Fruit fly (Drosophila melanogaster) whole organism, embryonic: ENCODE results near the gene GXIVsPLA2.

ENCODE experiments used
- Ada2b ChIP-seq: fragments of 200-800 bp; sonication (Bioruptor generic); IDR thresholded peaks from 2 replicates; pipeline ENCODE4 v1.3.6; 2022; ENCODE audit warnings: missing biosample characterization, missing genetic modification characterization
- Aef1 ChIP-seq: fragments of 200-800 bp; sonication (Bioruptor generic); IDR thresholded peaks from 3 replicates; pipeline ENCODE4 v1.3.6; 2022; ENCODE audit warnings: missing biosample characterization, missing genetic modification characterization
- CG1024 ChIP-seq: fragments of 200-800 bp; sonication (Bioruptor generic); IDR thresholded peaks from 2 replicates; pipeline ENCODE4 v1.3.6; 2022; ENCODE audit warnings: missing biosample characterization, missing genetic modification characterization
- CG10959 ChIP-seq: fragments of 200-800 bp; sonication (Bioruptor generic); IDR thresholded peaks from 2 replicates; pipeline ENCODE4 v1.3.6; 2022; ENCODE audit warnings: missing biosample characterization, missing genetic modification characterization
- CG10979 ChIP-seq: fragments of 200-800 bp; sonication (Bioruptor generic); optimal IDR thresholded peaks from 2 replicates; lab custom pipeline; 2018; ENCODE audit warnings: missing biosample characterization, mild to moderate bottlenecking, missing genetic modification characterization, moderate library complexity
- CG11696 ChIP-seq: fragments of 200-800 bp; sonication (Bioruptor generic); IDR thresholded peaks from 2 replicates; pipeline ENCODE4 v1.3.6; 2022; ENCODE audit warnings: missing biosample characterization, missing genetic modification characterization
- CG12104 ChIP-seq: fragments of 200-800 bp; sonication (Bioruptor generic); optimal IDR thresholded peaks from 3 replicates; lab custom pipeline; 2016; ENCODE audit warnings: missing biosample characterization, missing genetic modification characterization
- CG12219 ChIP-seq: fragments of 200-800 bp; sonication (Bioruptor generic); optimal IDR thresholded peaks from 3 replicates; lab custom pipeline; 2018; ENCODE audit warnings: missing biosample characterization, mild to moderate bottlenecking, missing genetic modification characterization
- CG12236 ChIP-seq: fragments of 200-800 bp; sonication (Bioruptor generic); optimal IDR thresholded peaks from 2 replicates; lab custom pipeline; 2016; ENCODE audit warnings: missing biosample characterization, missing genetic modification characterization
- CG1529 ChIP-seq: fragments of 200-800 bp; sonication (Bioruptor generic); optimal IDR thresholded peaks from 3 replicates; lab custom pipeline; 2018; ENCODE audit warnings: missing biosample characterization, missing genetic modification characterization
- CG15514 ChIP-seq: fragments of 200-800 bp; sonication (Bioruptor generic); optimal IDR thresholded peaks from 3 replicates; lab custom pipeline; 2017; ENCODE audit warnings: missing biosample characterization, missing genetic modification characterization, mild to moderate bottlenecking, moderate library complexity, missing genetic modification reagents
- CG16815 ChIP-seq: fragments of 200-800 bp; sonication (Bioruptor generic); optimal IDR thresholded peaks from 3 replicates; lab custom pipeline; 2017; ENCODE audit warnings: missing biosample characterization, mild to moderate bottlenecking, missing genetic modification characterization
- CG17802 ChIP-seq: fragments of 200-800 bp; sonication (Bioruptor generic); optimal IDR thresholded peaks from 2 replicates; lab custom pipeline; 2018; ENCODE audit warnings: missing biosample characterization, mild to moderate bottlenecking, missing genetic modification characterization, moderate library complexity
- CG2199 ChIP-seq: fragments of 200-800 bp; sonication (Bioruptor generic); IDR thresholded peaks from 3 replicates; pipeline ENCODE4 v1.3.6; 2022; ENCODE audit warnings: missing biosample characterization, missing genetic modification characterization
- CG30020 ChIP-seq: fragments of 200-800 bp; optimal IDR thresholded peaks from 2 replicates; lab custom pipeline; 2019; ENCODE audit warnings: missing biosample characterization, mild to moderate bottlenecking, missing genetic modification characterization, moderate library complexity
- CG3065 ChIP-seq: fragments of 200-800 bp; sonication (Bioruptor generic); optimal IDR thresholded peaks from 2 replicates; lab custom pipeline; 2016; ENCODE audit warnings: missing biosample characterization, missing genetic modification characterization
- CG31365 ChIP-seq: fragments of 200-800 bp; sonication (Bioruptor generic); optimal IDR thresholded peaks from 2 replicates; lab custom pipeline; 2018; ENCODE audit warnings: missing biosample characterization, mild to moderate bottlenecking, missing genetic modification characterization
- CG3281 ChIP-seq: fragments of 200-800 bp; sonication (Bioruptor generic); optimal IDR thresholded peaks from 3 replicates; lab custom pipeline; 2017; ENCODE audit warnings: missing biosample characterization, mild to moderate bottlenecking, missing genetic modification characterization
- CG3995 ChIP-seq: fragments of 200-800 bp; sonication (Bioruptor generic); optimal IDR thresholded peaks from 3 replicates; lab custom pipeline; 2016; ENCODE audit warnings: missing biosample characterization, missing genetic modification characterization
- CG4282 ChIP-seq: fragments of 200-800 bp; sonication (Bioruptor generic); optimal IDR thresholded peaks from 2 replicates; lab custom pipeline; 2016; ENCODE audit warnings: missing biosample characterization, missing genetic modification characterization
- CG4328 ChIP-seq: fragments of 200-800 bp; sonication (Bioruptor generic); optimal IDR thresholded peaks from 3 replicates; lab custom pipeline; 2017; ENCODE audit warnings: missing biosample characterization, missing genetic modification reagents, missing genetic modification characterization
- CG4820 ChIP-seq: fragments of 200-800 bp; sonication (Bioruptor generic); optimal IDR thresholded peaks from 3 replicates; lab custom pipeline; 2016; ENCODE audit warnings: missing biosample characterization, missing genetic modification characterization
- CG7839 ChIP-seq: fragments of 200-800 bp; sonication (Bioruptor generic); optimal IDR thresholded peaks from 3 replicates; lab custom pipeline; 2018; ENCODE audit warnings: missing biosample characterization, mild to moderate bottlenecking, missing genetic modification characterization, moderate library complexity
- CG7987 ChIP-seq: fragments of 200-800 bp; sonication (Bioruptor generic); optimal IDR thresholded peaks from 2 replicates; lab custom pipeline; 2018; ENCODE audit warnings: missing biosample characterization, mild to moderate bottlenecking, missing genetic modification characterization, moderate library complexity
- CG9932 ChIP-seq: fragments of 200-800 bp; sonication (Bioruptor generic); IDR thresholded peaks from 2 replicates; pipeline ENCODE4 v1.3.6; 2022; ENCODE audit warnings: missing biosample characterization, missing genetic modification characterization
- CkIIα-i1 ChIP-seq: fragments of 200-800 bp; sonication (Bioruptor generic); IDR thresholded peaks from 2 replicates; pipeline ENCODE4 v1.3.6; 2022; ENCODE audit warnings: missing biosample characterization, missing genetic modification characterization
- Doc2 ChIP-seq: fragments of 200-800 bp; sonication (Bioruptor generic); IDR thresholded peaks from 2 replicates; pipeline ENCODE4 v1.3.6; 2022; ENCODE audit warnings: missing biosample characterization, missing genetic modification characterization
- H15 ChIP-seq: fragments of 200-800 bp; sonication (Bioruptor generic); IDR thresholded peaks from 3 replicates; pipeline ENCODE4 v1.3.6; 2022; ENCODE audit warnings: missing biosample characterization, missing genetic modification characterization
- HmgZ ChIP-seq: fragments of 200-800 bp; sonication (Bioruptor generic); optimal IDR thresholded peaks from 2 replicates; lab custom pipeline; 2018; ENCODE audit warnings: missing biosample characterization, mild to moderate bottlenecking, missing genetic modification characterization
- Hmx ChIP-seq: fragments of 200-800 bp; sonication (Bioruptor generic); optimal IDR thresholded peaks from 2 replicates; lab custom pipeline; 2016; ENCODE audit warnings: missing biosample characterization, missing genetic modification characterization
- Hr39 ChIP-seq: fragments of >200 bp; optimal IDR thresholded peaks from 2 replicates; lab custom pipeline; 2017
- Hr78 ChIP-seq, 2 experiments: fragments of 200-800 bp in 1 of 2; fragments of >200 bp in 1 of 2; sonication (Bioruptor generic) in 1 of 2; optimal IDR thresholded peaks; 2 replicates each; lab custom pipeline; 2017 to 2019; ENCODE audit warnings: missing biosample characterization in 2 of 2, missing genetic modification characterization in 2 of 2, mild to moderate bottlenecking in 1 of 2, moderate library complexity in 1 of 2
- Jarid2 ChIP-seq: fragments of 200-800 bp; sonication (Bioruptor generic); optimal IDR thresholded peaks from 3 replicates; lab custom pipeline; 2017; ENCODE audit warnings: mild to moderate bottlenecking, missing biosample characterization, missing genetic modification reagents, missing genetic modification characterization
- Lim3 ChIP-seq: fragments of 200-800 bp; sonication (Bioruptor generic); IDR thresholded peaks from 2 replicates; pipeline ENCODE4 v1.3.6; 2022; ENCODE audit warnings: missing biosample characterization, missing genetic modification characterization
- Med ChIP-seq: fragments of 200-800 bp; sonication (Bioruptor generic); peaks from one replicate; lab custom pipeline; 2016; ENCODE audit warnings: missing biosample characterization, missing genetic modification characterization, mild to moderate bottlenecking, inconsistent platforms, moderate library complexity
- Stat92E ChIP-seq, 3 experiments: fragments of >200 bp in 2 of 3; fragments of 200-800 bp in 1 of 3; sonication (Bioruptor generic) in 1 of 3; optimal IDR thresholded peaks; 2 replicates each; lab custom pipeline; 2017 to 2019; ENCODE audit warnings: missing biosample characterization in 3 of 3, missing genetic modification characterization in 3 of 3, mild to moderate bottlenecking in 1 of 3, moderate library complexity in 1 of 3
- aop ChIP-seq: fragments of 200-800 bp; sonication (Bioruptor generic); IDR thresholded peaks from 2 replicates; pipeline ENCODE4 v1.3.6; 2022; ENCODE audit warnings: missing biosample characterization, missing genetic modification characterization
- cas ChIP-seq: fragments of 200-800 bp; sonication (Bioruptor generic); IDR thresholded peaks from 2 replicates; pipeline ENCODE4 v1.3.6; 2022; ENCODE audit warnings: missing biosample characterization, missing genetic modification characterization
- dati ChIP-seq: fragments of 200-800 bp; sonication (Bioruptor generic); IDR thresholded peaks from 2 replicates; pipeline ENCODE4 v1.3.6; 2022; ENCODE audit warnings: missing biosample characterization, missing genetic modification characterization
- dpn ChIP-seq, 2 experiments: fragments of 200-800 bp; sonication (Bioruptor generic); optimal IDR thresholded peaks; 3 replicates each; lab custom pipeline; 2016; ENCODE audit warnings: missing biosample characterization in 2 of 2, missing genetic modification characterization in 2 of 2
- fd96Cb ChIP-seq: fragments of 200-800 bp; sonication (Bioruptor generic); optimal IDR thresholded peaks from 2 replicates; lab custom pipeline; 2018; ENCODE audit warnings: missing biosample characterization, mild to moderate bottlenecking, missing genetic modification characterization, moderate library complexity
- hbn ChIP-seq: fragments of 200-800 bp; sonication (Bioruptor generic); IDR thresholded peaks from 2 replicates; pipeline ENCODE4 v1.3.6; 2022; ENCODE audit warnings: missing biosample characterization, missing genetic modification characterization; ENCODE audit not compliant: partially characterized antibody
- lbe ChIP-seq: fragments of 200-800 bp; sonication (Bioruptor generic); optimal IDR thresholded peaks from 2 replicates; lab custom pipeline; 2016; ENCODE audit warnings: missing biosample characterization, mild to moderate bottlenecking, missing genetic modification characterization
- mld ChIP-seq: fragments of 200-800 bp; sonication (Bioruptor generic); IDR thresholded peaks from 3 replicates; pipeline ENCODE4 v1.3.6; 2022; ENCODE audit warnings: missing biosample characterization, missing genetic modification characterization; ENCODE audit not compliant: partially characterized antibody
- odd ChIP-seq: fragments of 200-800 bp; sonication (Bioruptor generic); optimal IDR thresholded peaks from 2 replicates; lab custom pipeline; 2017; ENCODE audit warnings: missing biosample characterization, mild to moderate bottlenecking, missing genetic modification characterization
- p53 ChIP-seq: fragments of 200-800 bp; sonication (Bioruptor generic); optimal IDR thresholded peaks from 2 replicates; lab custom pipeline; 2016; ENCODE audit warnings: missing biosample characterization, missing genetic modification characterization
- ro ChIP-seq: fragments of 200-800 bp; sonication (Bioruptor generic); IDR thresholded peaks from 2 replicates; pipeline ENCODE4 v1.3.6; 2022; ENCODE audit warnings: missing biosample characterization, missing genetic modification characterization
- sens ChIP-seq: fragments of 200-800 bp; sonication (Bioruptor generic); peaks from one replicate; lab custom pipeline; 2016; ENCODE audit warnings: missing biosample characterization, missing genetic modification characterization
- tll ChIP-seq, 2 experiments: fragments of 200-800 bp in 1 of 2; fragments of >200 bp in 1 of 2; sonication (Bioruptor generic) in 1 of 2; optimal IDR thresholded peaks; 2 replicates each; lab custom pipeline; 2017 to 2019; ENCODE audit warnings: missing biosample characterization in 2 of 2, missing genetic modification characterization in 2 of 2, mild to moderate bottlenecking in 1 of 2, moderate library complexity in 1 of 2
- unc-4 ChIP-seq: fragments of 200-800 bp; sonication (Bioruptor generic); IDR thresholded peaks from 2 replicates; pipeline ENCODE4 v1.3.6; 2022; ENCODE audit warnings: missing biosample characterization, missing genetic modification characterization; ENCODE audit not compliant: partially characterized antibody
- wdn ChIP-seq: fragments of 200-800 bp; sonication (Bioruptor generic); IDR thresholded peaks from 2 replicates; pipeline ENCODE4 v1.3.6; 2022; ENCODE audit warnings: missing biosample characterization, missing genetic modification characterization

Gene GXIVsPLA2

DNA sequence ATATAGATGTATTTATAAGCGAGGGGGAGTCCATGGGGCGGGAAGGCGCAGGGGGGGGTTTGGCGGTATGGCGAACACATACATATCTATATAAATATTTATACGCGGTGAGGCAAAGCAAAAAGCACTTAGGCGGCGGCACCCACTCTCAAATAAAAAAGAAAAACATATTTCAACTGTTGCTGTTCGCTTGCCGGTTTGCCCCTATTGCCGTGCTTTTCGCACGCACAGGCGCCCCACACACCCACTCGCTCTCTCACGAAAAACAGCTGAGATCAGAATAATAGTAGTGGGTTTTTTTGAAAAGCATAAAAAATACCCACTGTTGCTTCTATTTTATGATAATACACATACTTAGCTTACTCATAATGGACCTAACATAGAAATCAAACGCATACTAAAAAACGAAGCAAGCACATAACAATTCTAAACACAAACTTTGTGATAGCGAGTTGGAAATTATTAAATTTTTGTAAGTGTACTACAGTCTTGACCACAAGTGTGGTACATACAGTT is 46.3 kb downstream of the GXIVsPLA2 start (continued):
- TF ChIP-seq CG1024 (GFP tag; lab: Robert Waterston, UW) (no peak), dati (GFP tag; lab: Robert Waterston, UW) (no peak), HmgZ (tag; lab: Kevin White, UChicago) (peak; percentile 83), unc-4 (GFP tag; lab: Robert Waterston, UW) (no peak), p53 (GFP tag; lab: Kevin White, UChicago) (no peak), Hr78 (GFP tag; optimal IDR thresholded peaks at IDR 0.05; lab: Kevin White, UChicago) (peak in 1 of 2 experiments; percentile 33), Doc2 (GFP tag; lab: Robert Waterston, UW) (no peak), Med (GFP tag; lab: Kevin White, UChicago) (peak; percentile 96), Jarid2 (GFP tag; lab: Kevin White, UChicago) (peak; percentile 21), tll (GFP tag; optimal IDR thresholded peaks at IDR 0.05; lab: Kevin White, UChicago) (no peak), CG30020 (no peak), CG7839 (tag; lab: Kevin White, UChicago) (peak; percentile 86), sens (GFP tag; lab: Kevin White, UChicago) (peak; percentile 75), mld (no peak), dpn (GFP tag; optimal IDR thresholded peaks at IDR 0.05; lab: Kevin White, UChicago) (peak; percentile 67 to 85), cas (GFP tag; lab: Robert Waterston, UW) (no peak), CG4282 (GFP tag; lab: Kevin White, UChicago) (peak; percentile 51), CG11696 (GFP tag; lab: Robert Waterston, UW) (peak; percentile 91), CG15514 (peak; percentile 72), CG31365 (tag; lab: Kevin White, UChicago) (peak; percentile 45), CG10959 (no peak), CG10979 (tag; lab: Kevin White, UChicago) (peak; percentile 10), CG1529 (GFP tag; lab: Kevin White, UChicago) (peak; percentile 11), CG9932 (GFP tag; lab: Robert Waterston, UW) (peak; percentile 85), lbe (no peak), Hmx (GFP tag; lab: Kevin White, UChicago) (peak; percentile 67), H15 (peak; percentile 43; the same call in 1 of the 3 replicates), CG3281 (GFP tag; lab: Kevin White, UChicago) (peak; percentile 90), CG16815 (GFP tag; lab: Kevin White, UChicago) (peak; percentile 50), CG3065 (no peak), odd (peak; percentile 76), Lim3 (GFP tag; lab: Robert Waterston, UW) (no peak), CG2199 (no peak), fd96Cb (tag; lab: Kevin White, UChicago) (peak; percentile 55), CG7987 (GFP tag; lab: Kevin White, UChicago) (no peak), CG12236 (GFP tag; lab: Kevin White, UChicago) (peak; percentile 29), Stat92E (GFP tag; optimal IDR thresholded peaks at IDR 0.05; lab: Kevin White, UChicago) (no peak), Aef1 (GFP tag; lab: Robert Waterston, UW) (peak; percentile 58), ro (GFP tag; lab: Robert Waterston, UW) (no peak), aop (GFP tag; lab: Robert Waterston, UW) (no peak), CG12104 (GFP tag; lab: Kevin White, UChicago) (peak; percentile 44), CG4820 (GFP tag; lab: Kevin White, UChicago) (peak; percentile 36), CkIIα-i1 (GFP tag; lab: Robert Waterston, UW) (no peak), CG3995 (GFP tag; lab: Kevin White, UChicago) (peak; percentile 50), CG12219 (GFP tag; lab: Kevin White, UChicago) (peak; percentile 68), Hr39 (lab: Kevin White, UChicago) (no peak), wdn (GFP tag; lab: Robert Waterston, UW) (peak; percentile 38; the same call in 1 of the 2 replicates), Ada2b (GFP tag; lab: Robert Waterston, UW) (peak; percentile 68), CG17802 (tag; lab: Kevin White, UChicago) (no peak), hbn (GFP tag; lab: Robert Waterston, UW) (no peak), CG4328 (GFP tag; lab: Kevin White, UChicago) (peak; percentile 67)
